Fruit fly (Drosophila melanogaster): ENCODE data around the gene CG15056.

Gene CG15056

dm6 chrX:18385056-18385455 is 30.2 kb upstream of the CG15056 start, which contains the start of gene betaCOP (continued):
- TF ChIP-seq CG3995 (GFP tag; optimal IDR thresholded peaks at IDR 0.05) (no peak), Hr39 (optimal IDR thresholded peaks at IDR 0.05) (no peak)

DNA sequence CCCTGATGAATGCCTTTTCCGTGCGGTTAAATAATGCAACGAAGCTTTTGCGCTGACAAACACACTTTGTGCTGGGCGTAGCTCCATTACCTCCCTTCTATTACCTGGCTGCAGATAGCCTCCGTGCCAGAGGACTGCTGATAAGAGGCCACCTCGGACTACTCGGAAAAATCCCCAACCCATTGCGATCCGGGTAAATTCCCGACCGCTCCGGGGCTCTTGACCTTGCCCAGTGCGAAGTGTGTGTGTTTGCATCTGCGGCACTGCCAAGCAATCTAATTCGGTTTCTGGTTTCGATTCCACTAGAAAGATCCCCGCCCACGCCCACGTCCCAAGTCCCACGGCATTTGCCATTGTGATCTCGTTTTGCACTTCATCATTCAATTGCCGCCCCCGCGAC is 29.4 kb upstream of the CG15056 start:
- TF ChIP-seq Med (GFP tag) (peak; percentile 31), sens-2 (GFP tag; IDR thresholded peaks at IDR 0.05) (no peak), Hand (GFP tag; optimal IDR thresholded peaks at IDR 0.05) (no peak), Awh (GFP tag; IDR thresholded peaks at IDR 0.05) (no peak), CG4617 (GFP tag; optimal IDR thresholded peaks at IDR 0.05; ENCODE audit: borderline replicate concordance) (no peak), dmrt11E (tag; optimal IDR thresholded peaks at IDR 0.05) (no peak), Ssrp (tag; optimal IDR thresholded peaks at IDR 0.05) (no peak), CG3995 (GFP tag; optimal IDR thresholded peaks at IDR 0.05) (no peak), CG10543 (GFP tag; optimal IDR thresholded peaks at IDR 0.05) (no peak)

- TF ChIP-seq CG34422 (GFP tag; IDR thresholded peaks at IDR 0.05) = no peak
- TF ChIP-seq sens (GFP tag) = peak; percentile 8
These were observed 28.4 kb upstream of the CG15056 start, which contains the start of gene Tsf1 for dm6 chrX:18386784-18387183. TSS of gene Tsf1 (plus strand) at chrX:18387084.

dm6 chrX:18395157-18395556 is 20.1 kb upstream of the CG15056 start:
- TF ChIP-seq CG12744 (GFP tag; optimal IDR thresholded peaks at IDR 0.05) = no peak
- no peak for TF ChIP-seq Spps (tag; optimal IDR thresholded peaks at IDR 0.05)
- TF ChIP-seq CG1832 (GFP tag; optimal IDR thresholded peaks at IDR 0.05) = no peak
- no peak for TF ChIP-seq CG4282 (GFP tag; optimal IDR thresholded peaks at IDR 0.05)
- no peak for TF ChIP-seq twi (tag; optimal IDR thresholded peaks at IDR 0.05)
- TF ChIP-seq vvl (GFP tag; IDR thresholded peaks at IDR 0.05) = no peak
- no peak for TF ChIP-seq CG13775 (GFP tag; optimal IDR thresholded peaks at IDR 0.05)
- TF ChIP-seq tup (GFP tag; optimal IDR thresholded peaks at IDR 0.05) = no peak
- no peak for TF ChIP-seq sens-2 (GFP tag; IDR thresholded peaks at IDR 0.05)
- no peak for TF ChIP-seq CG3281 (GFP tag; optimal IDR thresholded peaks at IDR 0.05)
- no peak for TF ChIP-seq CG7786 (GFP tag; optimal IDR thresholded peaks at IDR 0.05)
- no peak for TF ChIP-seq CG12391 (tag; optimal IDR thresholded peaks at IDR 0.05)
- TF ChIP-seq mirr (GFP tag; optimal IDR thresholded peaks at IDR 0.05) = no peak
- TF ChIP-seq CG16863 (GFP tag; optimal IDR thresholded peaks at IDR 0.05) = no peak
- no peak for TF ChIP-seq unpg (GFP tag; optimal IDR thresholded peaks at IDR 0.05)

- TF ChIP-seq crc (GFP tag; optimal IDR thresholded peaks at IDR 0.05) = no peak
- TF ChIP-seq CG30403 (GFP tag; optimal IDR thresholded peaks at IDR 0.05) = no peak
- TF ChIP-seq hbn (GFP tag; IDR thresholded peaks at IDR 0.05; ENCODE audit: partially characterized antibody) = no peak
- no peak for TF ChIP-seq CG10366 (GFP tag; IDR thresholded peaks at IDR 0.05)
- TF ChIP-seq stwl (tag; optimal IDR thresholded peaks at IDR 0.05) = peak; percentile 16
- no peak for TF ChIP-seq jigr1 (GFP tag; IDR thresholded peaks at IDR 0.05)
- no peak for TF ChIP-seq hkb (optimal IDR thresholded peaks at IDR 0.05)
- TF ChIP-seq hkb (GFP tag; IDR thresholded peaks at IDR 0.05) = no peak
- TF ChIP-seq Gug (GFP tag; IDR thresholded peaks at IDR 0.05) = no peak
These were observed 15.2 kb upstream of the CG15056 start, which contains the start of gene CG34328 for dm6 chrX:18399965-18400364. TSS of gene CG34328 (minus strand) at chrX:18400065.
